Worm (Caenorhabditis elegans) whole organism, L1 larva: ENCODE results near the gene insc-1.

Experiments
- C04F5.9 ChIP-seq: sonication (generic microtip); optimal IDR thresholded peaks from 2 replicates; lab custom pipeline; 2016; ENCODE audit warnings: missing genetic modification characterization, missing compliant biosample characterization
- C34B4.2 ChIP-seq: sonication (generic microtip); optimal IDR thresholded peaks from 2 replicates; lab custom pipeline; 2017; ENCODE audit warnings: mild to moderate bottlenecking, missing genetic modification characterization, missing compliant biosample characterization
- F16B12.6 ChIP-seq: fragments of 150-350 bp; optimal IDR thresholded peaks from 2 replicates; lab custom pipeline; 2014; ENCODE audit warnings: missing biosample characterization, missing genetic modification characterization
- aly-2 ChIP-seq: fragments of 150-350 bp; optimal IDR thresholded peaks from 2 replicates; lab custom pipeline; 2014; ENCODE audit warnings: missing biosample characterization, missing genetic modification characterization
- ceh-63 ChIP-seq: fragments of 200-800 bp; sonication (Bioruptor generic); optimal IDR thresholded peaks from 2 replicates; lab custom pipeline; 2018; ENCODE audit warnings: mild to moderate bottlenecking, missing genetic modification characterization, missing compliant biosample characterization
- ceh-8 ChIP-seq: fragments of 200-800 bp; sonication (Bioruptor generic); optimal IDR thresholded peaks from 2 replicates; lab custom pipeline; 2018; ENCODE audit warnings: mild to moderate bottlenecking, missing genetic modification characterization, moderate library complexity, missing compliant biosample characterization
- ceh-82 ChIP-seq, 3 experiments: fragments of 150-350 bp in 1 of 3; sonication (generic microtip) in 2 of 3; optimal IDR thresholded peaks; 2 replicates each; lab custom pipeline; 2014 to 2017; ENCODE audit warnings: missing biosample characterization in 3 of 3, missing genetic modification characterization in 3 of 3
- ceh-88 ChIP-seq: fragments of 200-800 bp; sonication (Bioruptor generic); IDR thresholded peaks from 2 replicates; pipeline ENCODE4 v1.3.6; 2022; ENCODE audit warnings: missing genetic modification characterization, missing compliant biosample characterization
- ceh-90 ChIP-seq: sonication (generic microtip); optimal IDR thresholded peaks from 2 replicates; lab custom pipeline; 2016; ENCODE audit warnings: missing genetic modification characterization, missing compliant biosample characterization
- dsc-1 ChIP-seq: sonication (generic microtip); optimal IDR thresholded peaks from 2 replicates; lab custom pipeline; 2016; ENCODE audit warnings: mild to moderate bottlenecking, missing genetic modification characterization, missing compliant biosample characterization
- efl-1 ChIP-seq, 4 experiments: fragments of 150-350 bp; optimal IDR thresholded peaks in 3 of 4; peaks in 1 of 4; 1 replicate in 1 of 4; 2 replicates in 3 of 4; lab custom pipeline; 2014; ENCODE audit warnings: missing biosample characterization in 2 of 4, missing genetic modification characterization in 2 of 4, missing genetic modification reagents in 2 of 4
- efl-3 ChIP-seq: fragments of 200-800 bp; sonication (Bioruptor generic); optimal IDR thresholded peaks from 2 replicates; lab custom pipeline; 2018; ENCODE audit warnings: mild to moderate bottlenecking, missing genetic modification characterization, missing compliant biosample characterization
- egl-13 ChIP-seq: sonication (generic microtip); optimal IDR thresholded peaks from 2 replicates; lab custom pipeline; 2016; ENCODE audit warnings: missing genotype, missing genetic modification reagents, missing genetic modification characterization, missing compliant biosample characterization
- egl-27 ChIP-seq, 2 experiments: fragments of 150-350 bp in 1 of 2; sonication (generic microtip); optimal IDR thresholded peaks; 3 replicates each; lab custom pipeline; 2017 to 2018; ENCODE audit warnings: missing biosample characterization in 2 of 2, missing genetic modification characterization in 2 of 2, missing genetic modification reagents in 2 of 2
- ets-5 ChIP-seq: fragments of 200-800 bp; sonication (Bioruptor generic); IDR thresholded peaks from 2 replicates; pipeline ENCODE4 v1.3.6; 2022; ENCODE audit warnings: missing genetic modification characterization, missing compliant biosample characterization
- fkh-4 ChIP-seq: sonication (generic microtip); optimal IDR thresholded peaks from 2 replicates; lab custom pipeline; 2016; ENCODE audit warnings: missing compliant biosample characterization, missing genetic modification characterization, borderline replicate concordance
- fkh-8 ChIP-seq: sonication (generic microtip); optimal IDR thresholded peaks from 2 replicates; lab custom pipeline; 2016; ENCODE audit warnings: mild to moderate bottlenecking, missing genetic modification characterization, missing compliant biosample characterization
- fos-1 ChIP-seq: fragments of 150-350 bp; optimal IDR thresholded peaks from 2 replicates; lab custom pipeline; 2014; ENCODE audit warnings: missing biosample characterization, missing genetic modification characterization
- hlh-17 ChIP-seq: fragments of 200-800 bp; sonication (Bioruptor generic); optimal IDR thresholded peaks from 2 replicates; lab custom pipeline; 2018; ENCODE audit warnings: missing genetic modification characterization, mild to moderate bottlenecking, missing compliant biosample characterization, moderate library complexity, borderline replicate concordance
- hlh-4 ChIP-seq: sonication (generic microtip); optimal IDR thresholded peaks from 2 replicates; lab custom pipeline; 2016; ENCODE audit warnings: mild to moderate bottlenecking, missing genetic modification characterization, missing compliant biosample characterization
- hpl-2 ChIP-seq: fragments of 150-350 bp; optimal IDR thresholded peaks from 2 replicates; lab custom pipeline; 2014; ENCODE audit warnings: missing biosample characterization, missing genetic modification reagents, missing genetic modification characterization
- irx-1 ChIP-seq: sonication (generic microtip); optimal IDR thresholded peaks from 2 replicates; lab custom pipeline; 2016; ENCODE audit warnings: missing genetic modification characterization, missing compliant biosample characterization
- isw-1 ChIP-seq: fragments of 200-800 bp; sonication (Bioruptor generic); IDR thresholded peaks from 2 replicates; pipeline ENCODE4 v1.3.6; 2022; ENCODE audit warnings: missing genetic modification characterization, missing compliant biosample characterization
- lin-13 ChIP-seq: fragments of 150-350 bp; optimal IDR thresholded peaks from 2 replicates; lab custom pipeline; 2014; ENCODE audit warnings: missing biosample characterization, missing genetic modification reagents, missing genetic modification characterization
- lin-14 ChIP-seq: fragments of 200-800 bp; sonication (Bioruptor generic); optimal IDR thresholded peaks from 2 replicates; lab custom pipeline; 2018; ENCODE audit warnings: mild to moderate bottlenecking, missing genetic modification characterization, moderate library complexity, missing compliant biosample characterization
- lin-15B ChIP-seq: fragments of 150-350 bp; sonication (generic microtip); optimal IDR thresholded peaks from 3 replicates; lab custom pipeline; 2014; ENCODE audit warnings: missing biosample characterization, missing genetic modification characterization
- lin-35 ChIP-seq, 2 experiments: fragments of 150-350 bp; optimal IDR thresholded peaks; 2 replicates each; lab custom pipeline; 2014; ENCODE audit warnings: missing biosample characterization in 2 of 2, missing genetic modification characterization in 2 of 2, missing genetic modification reagents in 2 of 2
- lin-39 ChIP-seq: fragments of 150-350 bp; optimal IDR thresholded peaks from 2 replicates; lab custom pipeline; 2014; ENCODE audit warnings: missing biosample characterization, missing genetic modification reagents, missing genetic modification characterization
- lir-3 ChIP-seq: sonication (generic microtip); optimal IDR thresholded peaks from 2 replicates; lab custom pipeline; 2016; ENCODE audit warnings: mild to moderate bottlenecking, missing genetic modification characterization, moderate library complexity, missing compliant biosample characterization; ENCODE audit not compliant: poor library complexity
- lsy-2 ChIP-seq, 2 experiments: fragments of 150-350 bp; optimal IDR thresholded peaks; 2 replicates each; lab custom pipeline; 2014; ENCODE audit warnings: missing biosample characterization in 2 of 2, missing genetic modification characterization in 2 of 2
- mab-9 ChIP-seq: fragments of 200-800 bp; sonication (Bioruptor generic); IDR thresholded peaks from 2 replicates; pipeline ENCODE4 v1.3.6; 2022; ENCODE audit warnings: missing genetic modification reagents, missing genetic modification characterization, missing compliant biosample characterization
- mdl-1 ChIP-seq, 2 experiments: fragments of 150-350 bp; optimal IDR thresholded peaks; 2 replicates each; lab custom pipeline; 2014 to 2017; ENCODE audit warnings: missing biosample characterization in 2 of 2, missing genetic modification characterization in 2 of 2, inconsistent platforms in 1 of 2
- mef-2 ChIP-seq: fragments of 150-350 bp; optimal IDR thresholded peaks from 2 replicates; lab custom pipeline; 2014; ENCODE audit warnings: missing biosample characterization, missing genetic modification characterization
- mep-1 ChIP-seq: fragments of 150-350 bp; optimal IDR thresholded peaks from 2 replicates; lab custom pipeline; 2014; ENCODE audit warnings: missing biosample characterization, missing genetic modification characterization
- nhr-11 ChIP-seq: fragments of 150-350 bp; optimal IDR thresholded peaks from 2 replicates; lab custom pipeline; 2014; ENCODE audit warnings: missing biosample characterization, missing genetic modification characterization
- nhr-12 ChIP-seq: sonication (generic microtip); optimal IDR thresholded peaks from 2 replicates; lab custom pipeline; 2017; ENCODE audit warnings: missing biosample characterization, missing genetic modification characterization
- nhr-19 ChIP-seq: fragments of 200-800 bp; sonication (Bioruptor generic); conservative IDR thresholded peaks from 2 replicates; pipeline ENCODE4 v1.3.6; 2022; ENCODE audit warnings: missing genetic modification characterization, missing compliant biosample characterization
- nhr-76 ChIP-seq: sonication (generic microtip); optimal IDR thresholded peaks from 2 replicates; lab custom pipeline; 2017; ENCODE audit warnings: missing biosample characterization, missing genetic modification characterization
- pag-3 ChIP-seq: sonication (generic microtip); optimal IDR thresholded peaks from 2 replicates; lab custom pipeline; 2017; ENCODE audit warnings: missing genetic modification characterization, mild to moderate bottlenecking, missing compliant biosample characterization, antibody characterized with exemption, borderline replicate concordance; ENCODE audit not compliant: insufficient read depth
- pqm-1 ChIP-seq: sonication (generic microtip); optimal IDR thresholded peaks from 3 replicates; lab custom pipeline; 2017; ENCODE audit warnings: missing biosample characterization, missing genetic modification characterization
- snu-23 ChIP-seq: sonication (generic microtip); optimal IDR thresholded peaks from 2 replicates; lab custom pipeline; 2016; ENCODE audit warnings: missing genetic modification characterization, missing compliant biosample characterization
- sptf-1 ChIP-seq: fragments of 150-350 bp; optimal IDR thresholded peaks from 2 replicates; lab custom pipeline; 2014; ENCODE audit warnings: missing biosample characterization, missing genetic modification characterization
- swsn-7 ChIP-seq: sonication (generic microtip); optimal IDR thresholded peaks from 2 replicates; lab custom pipeline; 2016; ENCODE audit warnings: missing genetic modification characterization, missing compliant biosample characterization
- tbx-2 ChIP-seq: sonication (generic microtip); optimal IDR thresholded peaks from 2 replicates; lab custom pipeline; 2016; ENCODE audit warnings: missing genetic modification characterization, missing compliant biosample characterization
- tlp-1 ChIP-seq: fragments of 150-350 bp; optimal IDR thresholded peaks from 2 replicates; lab custom pipeline; 2014; ENCODE audit warnings: missing biosample characterization, missing genetic modification characterization
- unc-86 ChIP-seq: sonication (generic microtip); optimal IDR thresholded peaks from 2 replicates; lab custom pipeline; 2016; ENCODE audit warnings: missing genetic modification characterization, missing compliant biosample characterization
- unc-98 ChIP-seq: fragments of 200-800 bp; sonication (Bioruptor generic); IDR thresholded peaks from 2 replicates; pipeline ENCODE4 v1.3.6; 2022; ENCODE audit warnings: missing genetic modification characterization, missing compliant biosample characterization
- vab-15 ChIP-seq: sonication (generic microtip); optimal IDR thresholded peaks from 2 replicates; lab custom pipeline; 2017; ENCODE audit warnings: missing genotype, mild to moderate bottlenecking, missing genetic modification characterization, missing compliant biosample characterization
- xbp-1 ChIP-seq: sonication (generic microtip); optimal IDR thresholded peaks from 2 replicates; lab custom pipeline; 2016; ENCODE audit warnings: missing genetic modification characterization, missing compliant biosample characterization
- zip-4 ChIP-seq: fragments of 200-800 bp; sonication (Bioruptor generic); optimal IDR thresholded peaks from 2 replicates; lab custom pipeline; 2018; ENCODE audit warnings: mild to moderate bottlenecking, missing genetic modification characterization, moderate library complexity, missing compliant biosample characterization
- ztf-11 ChIP-seq, 2 experiments: sonication (generic microtip); optimal IDR thresholded peaks; 2 replicates each; lab custom pipeline; 2016 to 2017; ENCODE audit warnings: missing genetic modification characterization in 2 of 2, missing biosample characterization in 1 of 2, missing compliant biosample characterization in 1 of 2

Gene insc-1

DNA sequence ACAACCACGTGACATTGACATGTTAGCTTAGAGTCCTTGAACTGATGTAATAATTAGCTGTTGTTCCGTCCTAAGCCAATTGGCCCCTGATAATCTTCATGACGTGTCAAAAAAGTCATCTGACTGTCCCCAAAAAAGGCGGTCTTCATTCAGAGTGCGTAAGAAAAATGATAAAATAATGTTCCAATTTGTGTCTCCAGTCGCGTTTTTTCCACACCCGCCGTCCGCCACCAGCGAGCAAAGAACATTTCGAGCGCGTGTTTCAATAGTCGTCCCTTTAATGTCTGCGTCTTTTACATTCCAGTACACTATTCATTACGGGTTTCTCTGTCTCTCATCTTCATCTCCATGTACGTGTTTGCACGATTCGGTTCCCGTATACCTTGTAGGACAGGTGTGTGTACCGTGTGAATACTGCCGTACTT lies 21.2 kb upstream of the insc-1 start (continued):
- TF ChIP-seq fkh-8, result peak; percentile 59
- no peak for TF ChIP-seq sptf-1
- no peak for TF ChIP-seq nhr-12 (tag; lab: Kevin White, UChicago)
- peak; percentile 39 to 44 for TF ChIP-seq efl-1 (optimal IDR thresholded peaks at IDR 0.05; lab: Kevin White, UChicago)
- peak in 1 of 2 experiments; percentile 17 for TF ChIP-seq efl-1 (GFP tag; optimal IDR thresholded peaks at IDR 0.05 in 1 of 2; lab: Kevin White, UChicago)
- TF ChIP-seq irx-1 (tag; lab: Kevin White, UChicago), result peak; percentile 59
- TF ChIP-seq hpl-2 (GFP tag; lab: Kevin White, UChicago), result no peak
- peak; percentile 42 for TF ChIP-seq mep-1
- TF ChIP-seq hlh-4 (tag; lab: Kevin White, UChicago), result no peak
- no peak for TF ChIP-seq egl-13
- TF ChIP-seq nhr-76 (tag; lab: Kevin White, UChicago), result no peak
- TF ChIP-seq nhr-19 (GFP tag; lab: Robert Waterston, UW), result peak; percentile 91
- no peak for TF ChIP-seq nhr-11 (tag; lab: Kevin White, UChicago)
- no peak for TF ChIP-seq pag-3 (tag; lab: Kevin White, UChicago)
- TF ChIP-seq lin-14, result peak; percentile 95
- TF ChIP-seq mab-9 (GFP tag; lab: Robert Waterston, UW), result 0 out of 2 replicates have a peak, but pooled peaks have one; percentile 55
- peak; percentile 83 for TF ChIP-seq snu-23 (GFP tag; lab: Kevin White, UChicago)
- TF ChIP-seq unc-86, result no peak
- TF ChIP-seq ztf-11 (tag; optimal IDR thresholded peaks at IDR 0.05; lab: Kevin White, UChicago), result no peak
- peak; percentile 53 to 59 for TF ChIP-seq egl-27 (tag; optimal IDR thresholded peaks at IDR 0.05; lab: Kevin White, UChicago)
- TF ChIP-seq dsc-1 (tag; lab: Kevin White, UChicago), result peak; percentile 97
- TF ChIP-seq swsn-7 (tag; lab: Kevin White, UChicago), result peak; percentile 63
- peak; percentile 31 to 80 for TF ChIP-seq lin-35 (GFP tag; optimal IDR thresholded peaks at IDR 0.05; lab: Kevin White, UChicago)
- no peak for TF ChIP-seq lin-15B
- peak; percentile 24 for TF ChIP-seq zip-4
- no peak for TF ChIP-seq C34B4.2 (tag; lab: Kevin White, UChicago)
- TF ChIP-seq efl-3 (GFP tag; lab: Kevin White, UChicago), result no peak
- no peak for TF ChIP-seq vab-15 (tag; lab: Kevin White, UChicago)
- TF ChIP-seq pqm-1 (tag; lab: Kevin White, UChicago), result no peak
- peak; percentile 47 for TF ChIP-seq fkh-4 (tag; lab: Kevin White, UChicago)
- peak in 2 of 3 experiments; percentile 23 to 49 for TF ChIP-seq ceh-82 (tag; optimal IDR thresholded peaks at IDR 0.05; lab: Kevin White, UChicago)
- TF ChIP-seq C04F5.9 (tag; lab: Kevin White, UChicago), result no peak
- peak; percentile 24 for TF ChIP-seq lir-3 (tag; lab: Kevin White, UChicago)
- peak; percentile 48 for TF ChIP-seq lin-13 (GFP tag; lab: Kevin White, UChicago)
- no peak for TF ChIP-seq ceh-88 (GFP tag; lab: Robert Waterston, UW)
- TF ChIP-seq mdl-1 (tag; optimal IDR thresholded peaks at IDR 0.05; lab: Kevin White, UChicago), result peak in 1 of 2 experiments; percentile 94
- TF ChIP-seq lin-39 (tag; lab: Kevin White, UChicago), result no peak
- TF ChIP-seq isw-1, result 0 out of 2 replicates have a peak, but pooled peaks have one; percentile 7
- peak; percentile 78 for TF ChIP-seq tbx-2 (tag; lab: Kevin White, UChicago)
- TF ChIP-seq ceh-90 (tag; lab: Kevin White, UChicago), result no peak
- TF ChIP-seq unc-98, result no peak
- no peak for TF ChIP-seq ets-5
- peak; percentile 21 for TF ChIP-seq ceh-8 (GFP tag; lab: Kevin White, UChicago)
- no peak for TF ChIP-seq ceh-63 (GFP tag; lab: Kevin White, UChicago)
- TF ChIP-seq tlp-1 (tag; lab: Kevin White, UChicago), result no peak
- TF ChIP-seq fos-1 (tag; lab: Kevin White, UChicago), result peak; percentile 15
- no peak for TF ChIP-seq F16B12.6
- TF ChIP-seq aly-2, result no peak
- TF ChIP-seq mef-2 (tag; lab: Kevin White, UChicago), result no peak
- peak; percentile 46 to 78 for TF ChIP-seq lsy-2 (tag; optimal IDR thresholded peaks at IDR 0.05; lab: Kevin White, UChicago)
- TF ChIP-seq xbp-1 (tag; lab: Kevin White, UChicago), result peak; percentile 74
- no peak for TF ChIP-seq hlh-17 (GFP tag; lab: Kevin White, UChicago)
